Fruit fly (Drosophila melanogaster) whole organism, embryonic: ENCODE results near the gene CG31103.

Experiments
- Aef1 ChIP-seq: fragments of 200-800 bp; sonication (Bioruptor generic); IDR thresholded peaks from 3 replicates; pipeline ENCODE4 v1.3.6; 2022; ENCODE audit warnings: missing biosample characterization, missing genetic modification characterization
- Atf3 ChIP-seq: fragments of 200-800 bp; sonication (Bioruptor generic); optimal IDR thresholded peaks from 3 replicates; lab custom pipeline; 2016; ENCODE audit warnings: missing biosample characterization, missing genetic modification characterization
- C15 ChIP-seq: fragments of 200-800 bp; sonication (Bioruptor generic); IDR thresholded peaks from 3 replicates; pipeline ENCODE4 v1.3.6; 2022; ENCODE audit warnings: missing biosample characterization, missing genetic modification characterization
- CG10147 ChIP-seq: fragments of 200-800 bp; sonication (Bioruptor generic); optimal IDR thresholded peaks from 2 replicates; lab custom pipeline; 2019; ENCODE audit warnings: missing biosample characterization, mild to moderate bottlenecking, missing genetic modification characterization, moderate library complexity
- CG1024 ChIP-seq: fragments of 200-800 bp; sonication (Bioruptor generic); IDR thresholded peaks from 2 replicates; pipeline ENCODE4 v1.3.6; 2022; ENCODE audit warnings: missing biosample characterization, missing genetic modification characterization
- CG11560 ChIP-seq: fragments of 200-800 bp; sonication (Bioruptor generic); IDR thresholded peaks from 3 replicates; pipeline ENCODE4 v1.3.6; 2022; ENCODE audit warnings: missing biosample characterization, missing genetic modification characterization
- CG11696 ChIP-seq: fragments of 200-800 bp; sonication (Bioruptor generic); IDR thresholded peaks from 2 replicates; pipeline ENCODE4 v1.3.6; 2022; ENCODE audit warnings: missing biosample characterization, missing genetic modification characterization
- CG12236 ChIP-seq: fragments of 200-800 bp; sonication (Bioruptor generic); optimal IDR thresholded peaks from 2 replicates; lab custom pipeline; 2016; ENCODE audit warnings: missing biosample characterization, missing genetic modification characterization
- CG12659 ChIP-seq: fragments of 200-800 bp; sonication (Bioruptor generic); optimal IDR thresholded peaks from 3 replicates; lab custom pipeline; 2017; ENCODE audit warnings: mild to moderate bottlenecking, missing biosample characterization, missing genetic modification reagents, missing genetic modification characterization
- CG12942 ChIP-seq: fragments of 200-800 bp; sonication (Bioruptor generic); optimal IDR thresholded peaks from 3 replicates; lab custom pipeline; 2016; ENCODE audit warnings: missing biosample characterization, missing genetic modification characterization
- CG13296 ChIP-seq: fragments of 200-800 bp; sonication (Bioruptor generic); optimal IDR thresholded peaks from 3 replicates; lab custom pipeline; 2018; ENCODE audit warnings: missing biosample characterization, mild to moderate bottlenecking, missing genetic modification characterization
- CG15514 ChIP-seq: fragments of 200-800 bp; sonication (Bioruptor generic); optimal IDR thresholded peaks from 3 replicates; lab custom pipeline; 2017; ENCODE audit warnings: missing biosample characterization, missing genetic modification characterization, mild to moderate bottlenecking, moderate library complexity, missing genetic modification reagents
- CG17359 ChIP-seq: fragments of 200-800 bp; sonication (Bioruptor generic); optimal IDR thresholded peaks from 3 replicates; lab custom pipeline; 2018; ENCODE audit warnings: missing biosample characterization, mild to moderate bottlenecking, missing genetic modification characterization, moderate library complexity
- CG1792 ChIP-seq: fragments of 200-800 bp; sonication (Bioruptor generic); optimal IDR thresholded peaks from 2 replicates; lab custom pipeline; 2016; ENCODE audit warnings: missing biosample characterization, missing genetic modification characterization
- CG2875 ChIP-seq: fragments of 200-800 bp; sonication (Bioruptor generic); optimal IDR thresholded peaks from 2 replicates; lab custom pipeline; 2017; ENCODE audit warnings: missing biosample characterization, mild to moderate bottlenecking, missing genetic modification characterization, missing genetic modification reagents
- CG32772 ChIP-seq: fragments of 200-800 bp; sonication (Bioruptor generic); IDR thresholded peaks from 2 replicates; pipeline ENCODE4 v1.3.6; 2022; ENCODE audit warnings: missing biosample characterization, missing genetic modification characterization
- CG4424 ChIP-seq: fragments of 200-800 bp; sonication (Bioruptor generic); optimal IDR thresholded peaks from 3 replicates; lab custom pipeline; 2016; ENCODE audit warnings: missing biosample characterization, missing genetic modification characterization
- CG5953 ChIP-seq: fragments of 200-800 bp; sonication (Bioruptor generic); IDR thresholded peaks from 2 replicates; pipeline ENCODE4 v1.3.6; 2022; ENCODE audit warnings: missing biosample characterization, missing genetic modification characterization
- CG6689 ChIP-seq: fragments of 200-800 bp; sonication (Bioruptor generic); IDR thresholded peaks from 2 replicates; pipeline ENCODE4 v1.3.6; 2022; ENCODE audit warnings: missing biosample characterization, missing genetic modification characterization
- CG6813 ChIP-seq: fragments of 200-800 bp; sonication (Bioruptor generic); optimal IDR thresholded peaks from 2 replicates; lab custom pipeline; 2017; ENCODE audit warnings: missing biosample characterization, missing genetic modification characterization, mild to moderate bottlenecking, moderate library complexity, missing genetic modification reagents
- CG6854 ChIP-seq: fragments of 200-800 bp; sonication (Bioruptor generic); optimal IDR thresholded peaks from 3 replicates; lab custom pipeline; 2017; ENCODE audit warnings: missing biosample characterization, mild to moderate bottlenecking, missing genetic modification characterization
- CG8359 ChIP-seq: fragments of 200-800 bp; sonication (Bioruptor generic); optimal IDR thresholded peaks from 2 replicates; lab custom pipeline; 2017; ENCODE audit warnings: missing biosample characterization, mild to moderate bottlenecking, missing genetic modification characterization, borderline replicate concordance
- CG8478 ChIP-seq: fragments of >200 bp; optimal IDR thresholded peaks from 2 replicates; lab custom pipeline; 2018
- CG9797 ChIP-seq: fragments of 200-800 bp; sonication (Bioruptor generic); optimal IDR thresholded peaks from 3 replicates; lab custom pipeline; 2018; ENCODE audit warnings: missing biosample characterization, mild to moderate bottlenecking, missing genetic modification characterization
- D19A ChIP-seq: fragments of 200-800 bp; optimal IDR thresholded peaks from 3 replicates; lab custom pipeline; 2019; ENCODE audit warnings: missing biosample characterization, mild to moderate bottlenecking, missing genetic modification characterization, moderate library complexity
- HLH54F ChIP-seq: fragments of 200-800 bp; sonication (Bioruptor generic); optimal IDR thresholded peaks from 3 replicates; lab custom pipeline; 2016; ENCODE audit warnings: missing biosample characterization, missing genetic modification characterization
- Hr51 ChIP-seq, 2 experiments: fragments of 200-800 bp; sonication (Bioruptor generic); optimal IDR thresholded peaks; 2 replicates in 1 of 2; 3 replicates in 1 of 2; lab custom pipeline; 2016 to 2018; ENCODE audit warnings: missing biosample characterization in 2 of 2, missing genetic modification characterization in 2 of 2, mild to moderate bottlenecking in 1 of 2, moderate library complexity in 1 of 2
- Kr ChIP-seq: fragments of 200-800 bp; sonication (Bioruptor generic); optimal IDR thresholded peaks from 2 replicates; lab custom pipeline; 2017; ENCODE audit warnings: missing biosample characterization, mild to moderate bottlenecking, missing genetic modification characterization
- Med ChIP-seq: fragments of 200-800 bp; sonication (Bioruptor generic); peaks from one replicate; lab custom pipeline; 2016; ENCODE audit warnings: missing biosample characterization, missing genetic modification characterization, mild to moderate bottlenecking, inconsistent platforms, moderate library complexity
- Mes4 ChIP-seq: fragments of 200-800 bp; sonication (Bioruptor generic); optimal IDR thresholded peaks from 2 replicates; lab custom pipeline; 2016; ENCODE audit warnings: missing biosample characterization, missing genetic modification characterization
- NC2α ChIP-seq: fragments of 200-800 bp; sonication (Bioruptor generic); optimal IDR thresholded peaks from 2 replicates; lab custom pipeline; 2016; ENCODE audit warnings: missing biosample characterization, missing genetic modification characterization
- Ravus ChIP-seq: fragments of 200-800 bp; sonication (Bioruptor generic); IDR thresholded peaks from 2 replicates; pipeline ENCODE4 v1.3.6; 2022; ENCODE audit warnings: missing biosample characterization, missing genetic modification characterization
- Rx ChIP-seq: fragments of 200-800 bp; sonication (Bioruptor generic); IDR thresholded peaks from 2 replicates; pipeline ENCODE4 v1.3.6; 2022; ENCODE audit warnings: missing biosample characterization, missing genetic modification characterization
- Xrp1 ChIP-seq: fragments of 200-800 bp; sonication (Bioruptor generic); IDR thresholded peaks from 2 replicates; pipeline ENCODE4 v1.3.6; 2022; ENCODE audit warnings: missing biosample characterization, missing genetic modification characterization
- chm ChIP-seq: fragments of 200-800 bp; sonication (Bioruptor generic); IDR thresholded peaks from 2 replicates; pipeline ENCODE4 v1.3.6; 2022; ENCODE audit warnings: missing biosample characterization, missing genetic modification characterization
- chn ChIP-seq: fragments of 200-800 bp; sonication (Bioruptor generic); optimal IDR thresholded peaks from 2 replicates; lab custom pipeline; 2016; ENCODE audit warnings: missing biosample characterization, missing genetic modification characterization
- en ChIP-seq: fragments of 200-800 bp; sonication (Bioruptor generic); optimal IDR thresholded peaks from 2 replicates; lab custom pipeline; 2016; ENCODE audit warnings: missing biosample characterization, missing genetic modification characterization
- fd96Cb ChIP-seq: fragments of 200-800 bp; sonication (Bioruptor generic); optimal IDR thresholded peaks from 2 replicates; lab custom pipeline; 2018; ENCODE audit warnings: missing biosample characterization, mild to moderate bottlenecking, missing genetic modification characterization, moderate library complexity
- fu2 ChIP-seq: fragments of 200-800 bp; sonication (Bioruptor generic); optimal IDR thresholded peaks from 2 replicates; lab custom pipeline; 2016; ENCODE audit warnings: missing biosample characterization, missing genetic modification characterization
- jumu ChIP-seq: fragments of 200-800 bp; sonication (Bioruptor generic); optimal IDR thresholded peaks from 3 replicates; lab custom pipeline; 2016; ENCODE audit warnings: missing biosample characterization, missing genetic modification characterization
- knrl ChIP-seq: fragments of 200-800 bp; sonication (Bioruptor generic); IDR thresholded peaks from 3 replicates; pipeline ENCODE4 v1.3.6; 2022; ENCODE audit warnings: missing biosample characterization, missing genetic modification characterization; ENCODE audit not compliant: partially characterized antibody
- lbe ChIP-seq: fragments of 200-800 bp; sonication (Bioruptor generic); optimal IDR thresholded peaks from 2 replicates; lab custom pipeline; 2016; ENCODE audit warnings: missing biosample characterization, mild to moderate bottlenecking, missing genetic modification characterization
- nerfin-2 ChIP-seq: fragments of 200-800 bp; sonication (Bioruptor generic); IDR thresholded peaks from 2 replicates; pipeline ENCODE4 v1.3.6; 2022; ENCODE audit warnings: missing biosample characterization, missing genetic modification characterization; ENCODE audit not compliant: partially characterized antibody
- schlank ChIP-seq: fragments of 200-800 bp; sonication (Bioruptor generic); optimal IDR thresholded peaks from 2 replicates; lab custom pipeline; 2018; ENCODE audit warnings: missing biosample characterization, mild to moderate bottlenecking, missing genetic modification characterization
- sens ChIP-seq: fragments of 200-800 bp; sonication (Bioruptor generic); peaks from one replicate; lab custom pipeline; 2016; ENCODE audit warnings: missing biosample characterization, missing genetic modification characterization
- slp2 ChIP-seq: fragments of 200-800 bp; sonication (Bioruptor generic); optimal IDR thresholded peaks from 2 replicates; lab custom pipeline; 2016; ENCODE audit warnings: missing biosample characterization, missing genetic modification characterization
- tgo ChIP-seq: fragments of 200-800 bp; sonication (Bioruptor generic); IDR thresholded peaks from 3 replicates; pipeline ENCODE4 v1.3.6; 2022; ENCODE audit warnings: missing biosample characterization, missing genetic modification characterization
- tin ChIP-seq: fragments of 200-800 bp; sonication (Bioruptor generic); optimal IDR thresholded peaks from 3 replicates; lab custom pipeline; 2016; ENCODE audit warnings: missing biosample characterization, missing genetic modification characterization
- tio ChIP-seq: fragments of 200-800 bp; sonication (Bioruptor generic); optimal IDR thresholded peaks from 2 replicates; lab custom pipeline; 2017; ENCODE audit warnings: missing biosample characterization, missing genetic modification characterization, inconsistent platforms
- tll ChIP-seq, 2 experiments: fragments of 200-800 bp in 1 of 2; fragments of >200 bp in 1 of 2; sonication (Bioruptor generic) in 1 of 2; optimal IDR thresholded peaks; 2 replicates each; lab custom pipeline; 2017 to 2019; ENCODE audit warnings: missing biosample characterization in 2 of 2, missing genetic modification characterization in 2 of 2, mild to moderate bottlenecking in 1 of 2, moderate library complexity in 1 of 2
- wor ChIP-seq: fragments of 200-800 bp; sonication (Bioruptor generic); IDR thresholded peaks from 2 replicates; pipeline ENCODE4 v1.3.6; 2022; ENCODE audit warnings: missing biosample characterization, missing genetic modification characterization

Gene CG31103

DNA sequence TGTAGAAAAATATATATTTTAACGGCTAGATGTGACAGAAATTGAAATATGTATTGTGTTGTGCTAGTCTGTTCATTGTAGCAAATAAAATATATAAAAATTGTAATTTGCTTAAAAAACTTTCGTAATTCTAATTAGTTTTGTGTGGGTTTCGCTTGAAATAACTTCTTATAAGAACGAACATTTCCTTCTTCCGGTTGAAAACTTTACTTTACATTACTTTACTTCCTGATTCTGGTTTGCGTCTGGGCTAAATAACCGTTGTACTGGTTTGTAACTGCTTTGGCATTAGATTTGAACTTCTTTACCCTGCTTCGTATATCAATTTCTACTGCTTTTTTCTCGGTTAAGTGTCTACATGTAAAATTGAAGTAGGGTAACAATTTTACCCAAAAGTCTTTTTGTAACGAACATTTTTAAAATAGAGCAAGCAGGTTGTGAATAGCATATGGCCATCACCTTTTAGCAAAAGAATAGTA, 25.4 kb upstream of the CG31103 start, which contains the start of gene lobo (continued):
- TF ChIP-seq fd96Cb (peak; percentile 24), CG4424 (GFP tag; lab: Kevin White, UChicago) (peak; percentile 48), CG1792 (no peak), CG6689 (GFP tag; lab: Robert Waterston, UW) (no peak), tin (peak; percentile 14), Mes4 (GFP tag; lab: Kevin White, UChicago) (peak; percentile 67), Rx (GFP tag; lab: Robert Waterston, UW) (no peak), CG2875 (GFP tag; lab: Kevin White, UChicago) (peak; percentile 30), tgo (GFP tag; lab: Robert Waterston, UW) (no peak), CG17359 (no peak), knrl (GFP tag; lab: Robert Waterston, UW) (peak; percentile 73; the same call in 1 of the 3 replicates), CG8478 (lab: Kevin White, UChicago) (peak; percentile 91), Aef1 (GFP tag; lab: Robert Waterston, UW) (peak; percentile 26; the same call in 1 of the 3 replicates), Atf3 (GFP tag; lab: Kevin White, UChicago) (peak; percentile 30), CG13296 (GFP tag; lab: Kevin White, UChicago) (peak; percentile 43), Med (peak; percentile 89), CG6854 (GFP tag; lab: Kevin White, UChicago) (peak; percentile 25), chm (GFP tag; lab: Robert Waterston, UW) (peak; percentile 86), Xrp1 (GFP tag; lab: Robert Waterston, UW) (no peak), nerfin-2 (GFP tag; lab: Robert Waterston, UW) (no peak), jumu (GFP tag; lab: Kevin White, UChicago) (no peak), fu2 (GFP tag; lab: Kevin White, UChicago) (peak; percentile 59), HLH54F (GFP tag; lab: Kevin White, UChicago) (peak; percentile 52), CG1024 (GFP tag; lab: Robert Waterston, UW) (no peak), chn (GFP tag; lab: Kevin White, UChicago) (peak; percentile 8), slp2 (GFP tag; lab: Kevin White, UChicago) (peak; percentile 59), CG12236 (peak; percentile 56), CG5953 (GFP tag; lab: Robert Waterston, UW) (peak; percentile 72), sens (peak; percentile 93), Kr (GFP tag; lab: Kevin White, UChicago) (no peak), lbe (GFP tag; lab: Kevin White, UChicago) (no peak), Hr51 (GFP tag; optimal IDR thresholded peaks at IDR 0.05; lab: Kevin White, UChicago) (peak; percentile 46 to 53), en (GFP tag; lab: Kevin White, UChicago) (no peak), tll (GFP tag; optimal IDR thresholded peaks at IDR 0.05; lab: Kevin White, UChicago) (no peak), CG15514 (GFP tag; lab: Kevin White, UChicago) (peak; percentile 43), C15 (GFP tag; lab: Robert Waterston, UW) (no peak), tio (peak; percentile 50), schlank (tag; lab: Kevin White, UChicago) (peak; percentile 45), CG12659 (GFP tag; lab: Kevin White, UChicago) (peak; percentile 73), CG9797 (GFP tag; lab: Kevin White, UChicago) (no peak), CG11696 (GFP tag; lab: Robert Waterston, UW) (peak; percentile 17; the same call in 1 of the 2 replicates), CG8359 (no peak), CG12942 (GFP tag; lab: Kevin White, UChicago) (no peak), wor (GFP tag; lab: Robert Waterston, UW) (0 out of 2 replicates have a peak, but pooled peaks have one; percentile 21), CG6813 (GFP tag; lab: Kevin White, UChicago) (peak; percentile 29), CG11560 (tag; lab: Robert Waterston, UW) (peak; percentile 6; the same call in 1 of the 3 replicates), D19A (tag; lab: Kevin White, UChicago) (no peak), NC2α (GFP tag; lab: Kevin White, UChicago) (no peak), Ravus (GFP tag; lab: Robert Waterston, UW) (no peak), CG10147 (GFP tag; lab: Kevin White, UChicago) (peak; percentile 49), CG32772 (GFP tag; lab: Robert Waterston, UW) (0 out of 2 replicates have a peak, but pooled peaks have one; percentile 16)
